Worm (Caenorhabditis elegans): ENCODE measurements around the gene fos-1.

- TF ChIP-seq ref-1 (GFP tag; conservative IDR thresholded peaks at IDR 0.05) (no peak), cog-1 (tag; optimal IDR thresholded peaks at IDR 0.05) (no peak), tab-1 (GFP tag; IDR thresholded peaks at IDR 0.05) (no peak), ztf-29 (GFP tag; IDR thresholded peaks at IDR 0.05) (no peak), T22C8.4 (GFP tag; IDR thresholded peaks at IDR 0.05) (no peak), med-1 (GFP tag; optimal IDR thresholded peaks at IDR 0.05; ENCODE audit: insufficient read depth) (no peak)
Observed at ce11 chrV:6018944-6019450, 15.6 kb downstream of the fos-1 start, which contains the start of gene picc-1.
